Fruit fly (Drosophila melanogaster): ENCODE measurements around the gene eys.

DNA sequence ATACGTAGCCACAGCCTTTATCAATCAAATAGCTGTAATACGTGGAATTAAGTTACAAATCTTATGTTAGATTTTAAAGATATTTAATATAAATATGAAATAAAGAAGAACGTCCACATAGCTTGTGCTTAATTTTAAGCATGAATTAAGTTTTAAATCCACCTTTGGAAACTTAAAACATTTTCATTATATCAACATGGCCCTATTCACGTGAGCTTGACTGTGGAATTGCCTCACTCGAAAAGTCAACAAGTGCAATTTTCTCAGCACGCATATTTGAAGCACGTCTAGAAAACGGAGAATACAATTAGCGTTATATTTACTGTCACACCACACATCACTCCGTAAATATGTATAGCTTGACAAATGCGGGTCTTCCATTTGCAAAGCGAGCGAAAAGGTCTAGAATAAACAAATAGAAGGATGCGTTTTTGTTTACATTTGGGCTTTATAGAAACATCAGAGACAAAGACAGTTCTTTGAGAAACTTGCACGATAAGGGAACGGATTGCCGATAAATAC lies 52.2 kb downstream of the eys start:
- peak; percentile 94 for TF ChIP-seq Gug (GFP tag; IDR thresholded peaks at IDR 0.05)
- TF ChIP-seq vri (GFP tag; optimal IDR thresholded peaks at IDR 0.05): peak; percentile 88
- peak; percentile 96 for TF ChIP-seq CG6808 (GFP tag; optimal IDR thresholded peaks at IDR 0.05)
- TF ChIP-seq pdm3 (GFP tag; optimal IDR thresholded peaks at IDR 0.05): peak; percentile 88
- TF ChIP-seq OdsH (GFP tag; optimal IDR thresholded peaks at IDR 0.05): peak; percentile 95
- TF ChIP-seq CG32006 (GFP tag; optimal IDR thresholded peaks at IDR 0.05): peak; percentile 96
- TF ChIP-seq Hr4 (GFP tag; optimal IDR thresholded peaks at IDR 0.05): peak; percentile 94
- peak; percentile 92 for TF ChIP-seq Sox102F (GFP tag; optimal IDR thresholded peaks at IDR 0.05)
- peak; percentile 97 for TF ChIP-seq CG9139 (GFP tag; optimal IDR thresholded peaks at IDR 0.05)
- TF ChIP-seq topi (GFP tag; optimal IDR thresholded peaks at IDR 0.05): peak; percentile 94
- peak; percentile 86 for TF ChIP-seq CG31627 (GFP tag; optimal IDR thresholded peaks at IDR 0.05)
- TF ChIP-seq CG10669 (GFP tag; optimal IDR thresholded peaks at IDR 0.05): peak; percentile 96
